Fruit fly (Drosophila melanogaster) whole organism, adult: ENCODE data around the gene CG13404.
A peak's percentile ranks its signal among the peaks of the same experiment; 100 is the strongest.

Experiments
- CG11617 ChIP-seq: fragments of 200-800 bp; sonication (Bioruptor generic); optimal IDR thresholded peaks from 2 replicates; lab custom pipeline; 2017; ENCODE audit warnings: mild to moderate bottlenecking, missing biosample characterization, missing genetic modification reagents, missing genetic modification characterization
- CG12768 ChIP-seq: fragments of 200-800 bp; sonication (Bioruptor generic); optimal IDR thresholded peaks from 2 replicates; lab custom pipeline; 2017; ENCODE audit warnings: missing biosample characterization, missing genetic modification characterization, mild to moderate bottlenecking, moderate library complexity, missing genetic modification reagents
- CG14711 ChIP-seq: fragments of 200-800 bp; sonication (Bioruptor generic); optimal IDR thresholded peaks from 2 replicates; lab custom pipeline; 2018; ENCODE audit warnings: missing biosample characterization, mild to moderate bottlenecking, missing genetic modification characterization, moderate library complexity
- CG1620 ChIP-seq: fragments of 200-800 bp; sonication (Bioruptor generic); optimal IDR thresholded peaks from 2 replicates; lab custom pipeline; 2016; ENCODE audit warnings: missing biosample characterization, missing genetic modification characterization
- CG33017 ChIP-seq: fragments of 200-800 bp; sonication (Bioruptor generic); optimal IDR thresholded peaks from 2 replicates; lab custom pipeline; 2018; ENCODE audit warnings: missing biosample characterization, mild to moderate bottlenecking, missing genetic modification characterization, moderate library complexity
- CG5204 ChIP-seq: fragments of 200-800 bp; sonication (Bioruptor generic); optimal IDR thresholded peaks from 2 replicates; lab custom pipeline; 2016; ENCODE audit warnings: missing biosample characterization, missing genetic modification characterization
- CG7045 ChIP-seq: fragments of 200-800 bp; sonication (Bioruptor generic); optimal IDR thresholded peaks from 2 replicates; lab custom pipeline; 2017; ENCODE audit warnings: missing biosample characterization, mild to moderate bottlenecking, missing genetic modification characterization
- CG7101 ChIP-seq: fragments of 200-800 bp; sonication (Bioruptor generic); optimal IDR thresholded peaks from 2 replicates; lab custom pipeline; 2018; ENCODE audit warnings: missing biosample characterization, mild to moderate bottlenecking, missing genetic modification characterization, moderate library complexity
- Clk ChIP-seq: fragments of 200-800 bp; sonication (Bioruptor generic); optimal IDR thresholded peaks from 2 replicates; lab custom pipeline; 2017; ENCODE audit warnings: missing biosample characterization, missing genetic modification characterization
- Crg-1 ChIP-seq: fragments of 200-800 bp; sonication (Bioruptor generic); optimal IDR thresholded peaks from 2 replicates; lab custom pipeline; 2016; ENCODE audit warnings: missing biosample characterization, missing genetic modification characterization
- Hr96 ChIP-seq: fragments of 200-800 bp; sonication (Bioruptor generic); optimal IDR thresholded peaks from 2 replicates; lab custom pipeline; 2016; ENCODE audit warnings: missing biosample characterization, missing genetic modification characterization
- Mnt ChIP-seq: fragments of 200-800 bp; sonication (Bioruptor generic); optimal IDR thresholded peaks from 2 replicates; lab custom pipeline; 2016; ENCODE audit warnings: missing biosample characterization, mild to moderate bottlenecking, missing genetic modification characterization
- bab1 ChIP-seq: fragments of 200-800 bp; sonication (Bioruptor generic); optimal IDR thresholded peaks from 3 replicates; lab custom pipeline; 2019; ENCODE audit warnings: missing biosample characterization, mild to moderate bottlenecking, missing genetic modification characterization, moderate library complexity
- cic ChIP-seq: fragments of 200-800 bp; sonication (Bioruptor generic); optimal IDR thresholded peaks from 2 replicates; lab custom pipeline; 2017; ENCODE audit warnings: missing biosample characterization, mild to moderate bottlenecking, missing genetic modification characterization, moderate library complexity
- cnc ChIP-seq, 2 experiments: fragments of >200 bp; optimal IDR thresholded peaks; 2 replicates each; lab custom pipeline; 2017
- kay ChIP-seq: fragments of 200-800 bp; sonication (Bioruptor generic); peaks from one replicate; lab custom pipeline; 2016; ENCODE audit warnings: missing biosample characterization, missing genetic modification characterization, borderline replicate concordance
- ovo ChIP-seq: fragments of 200-800 bp; sonication (Bioruptor generic); optimal IDR thresholded peaks from 2 replicates; lab custom pipeline; 2016; ENCODE audit warnings: missing biosample characterization, missing genetic modification characterization
- pad ChIP-seq: fragments of 200-800 bp; sonication (Bioruptor generic); optimal IDR thresholded peaks from 3 replicates; lab custom pipeline; 2017; ENCODE audit warnings: missing biosample characterization, missing genetic modification characterization, mild to moderate bottlenecking, moderate library complexity, missing genetic modification reagents
- tj ChIP-seq: fragments of 200-800 bp; sonication (Bioruptor generic); optimal IDR thresholded peaks from 3 replicates; lab custom pipeline; 2017; ENCODE audit warnings: missing biosample characterization, mild to moderate bottlenecking, missing genetic modification characterization, moderate library complexity
- toe ChIP-seq: fragments of 200-800 bp; sonication (Bioruptor generic); optimal IDR thresholded peaks from 2 replicates; lab custom pipeline; 2016; ENCODE audit warnings: missing biosample characterization, missing genetic modification characterization

The CG13404 gene

dm6 chrX:14247035-14247786, 18.8 kb downstream of the CG13404 start, which contains the start of gene mud:
mud (plus strand) TSS chrX:14247732.
- no peak for TF ChIP-seq CG11617 (GFP tag; lab: Kevin White, UChicago)
- TF ChIP-seq Hr96 = no peak
- peak; percentile 10 for TF ChIP-seq kay (GFP tag; lab: Kevin White, UChicago)
- no peak for TF ChIP-seq toe (GFP tag; lab: Kevin White, UChicago)

- TF ChIP-seq CG14711 (tag; lab: Kevin White, UChicago) = peak; percentile 44
- TF ChIP-seq CG7101 (tag; lab: Kevin White, UChicago) = peak; percentile 21
- no peak for TF ChIP-seq pad (GFP tag; lab: Kevin White, UChicago)
These were observed 22.9 kb downstream of the CG13404 start, which contains the start of gene CG32599 for dm6 chrX:14242941-14243736. CG32599 (plus strand) TSS chrX:14243686.

- no peak for TF ChIP-seq CG14711 (tag; lab: Kevin White, UChicago)
These were observed 23.6 kb downstream of the CG13404 start, which contains the start of gene mRNA-cap for dm6 chrX:14242479-14242878. mRNA-cap (minus strand) TSS chrX:14242822.

dm6 chrX:14237873-14238394, 28.1 kb downstream of the CG13404 start, which contains the start of the genes Fbxl4 and Dus2:
Fbxl4 (minus strand) TSS chrX:14237923.
Dus2 (plus strand) TSS chrX:14237988.
- TF ChIP-seq cic (no peak), Clk (GFP tag; lab: Kevin White, UChicago) (peak; percentile 63), CG7101 (tag; lab: Kevin White, UChicago) (peak; percentile 87), CG7045 (GFP tag; lab: Kevin White, UChicago) (peak; percentile 81), kay (GFP tag; lab: Kevin White, UChicago) (no peak), bab1 (GFP tag; lab: Kevin White, UChicago) (peak; percentile 92), CG14711 (tag; lab: Kevin White, UChicago) (peak; percentile 84), Hr96 (peak; percentile 93), CG33017 (tag; lab: Kevin White, UChicago) (peak; percentile 61), pad (GFP tag; lab: Kevin White, UChicago) (peak; percentile 83), ovo (GFP tag; lab: Kevin White, UChicago) (peak; percentile 79), Mnt (GFP tag; lab: Kevin White, UChicago) (peak; percentile 88), CG5204 (GFP tag; lab: Kevin White, UChicago) (no peak), cnc (optimal IDR thresholded peaks at IDR 0.05; lab: Kevin White, UChicago) (no peak), CG11617 (GFP tag; lab: Kevin White, UChicago) (peak; percentile 93), toe (GFP tag; lab: Kevin White, UChicago) (peak; percentile 91), tj (GFP tag; lab: Kevin White, UChicago) (peak; percentile 81), CG1620 (peak; percentile 94), Crg-1 (GFP tag; lab: Kevin White, UChicago) (peak; percentile 81), CG12768 (GFP tag; lab: Kevin White, UChicago) (peak; percentile 79)

dm6 chrX:14234468-14234867, 31.6 kb downstream of the CG13404 start:
- TF ChIP-seq bab1 (GFP tag; lab: Kevin White, UChicago) = no peak
- no peak for TF ChIP-seq CG7045 (GFP tag; lab: Kevin White, UChicago)
- TF ChIP-seq CG14711 (tag; lab: Kevin White, UChicago) = no peak
- TF ChIP-seq kay (GFP tag; lab: Kevin White, UChicago) = no peak
- no peak for TF ChIP-seq CG7101 (tag; lab: Kevin White, UChicago)
- no peak for TF ChIP-seq Hr96
- no peak for TF ChIP-seq Clk (GFP tag; lab: Kevin White, UChicago)
- no peak for TF ChIP-seq cnc (optimal IDR thresholded peaks at IDR 0.05; lab: Kevin White, UChicago)
- TF ChIP-seq CG12768 (GFP tag; lab: Kevin White, UChicago) = no peak
- no peak for TF ChIP-seq toe (GFP tag; lab: Kevin White, UChicago)
- no peak for TF ChIP-seq cic
- no peak for TF ChIP-seq CG11617 (GFP tag; lab: Kevin White, UChicago)
- no peak for TF ChIP-seq CG5204 (GFP tag; lab: Kevin White, UChicago)
- no peak for TF ChIP-seq Mnt (GFP tag; lab: Kevin White, UChicago)
- TF ChIP-seq tj (GFP tag; lab: Kevin White, UChicago) = no peak

- no peak for TF ChIP-seq CG5204 (GFP tag; lab: Kevin White, UChicago)
- TF ChIP-seq cnc (optimal IDR thresholded peaks at IDR 0.05; lab: Kevin White, UChicago) = no peak
- TF ChIP-seq CG1620 = no peak
- TF ChIP-seq Crg-1 (GFP tag; lab: Kevin White, UChicago) = peak; percentile 11
- TF ChIP-seq pad (GFP tag; lab: Kevin White, UChicago) = peak; percentile 30
- peak; percentile 13 for TF ChIP-seq CG33017 (tag; lab: Kevin White, UChicago)
- TF ChIP-seq CG14711 (tag; lab: Kevin White, UChicago) = peak; percentile 32
- no peak for TF ChIP-seq Clk (GFP tag; lab: Kevin White, UChicago)
- TF ChIP-seq CG11617 (GFP tag; lab: Kevin White, UChicago) = peak; percentile 58
- TF ChIP-seq ovo (GFP tag; lab: Kevin White, UChicago) = peak; percentile 17
- peak; percentile 16 for TF ChIP-seq bab1 (GFP tag; lab: Kevin White, UChicago)
- TF ChIP-seq CG12768 (GFP tag; lab: Kevin White, UChicago) = no peak
- no peak for TF ChIP-seq kay (GFP tag; lab: Kevin White, UChicago)
- TF ChIP-seq Hr96 = no peak
- TF ChIP-seq CG7101 (tag; lab: Kevin White, UChicago) = peak; percentile 58
- no peak for TF ChIP-seq CG7045 (GFP tag; lab: Kevin White, UChicago)
- TF ChIP-seq cic = no peak
- TF ChIP-seq Mnt (GFP tag; lab: Kevin White, UChicago) = peak; percentile 9
- TF ChIP-seq toe (GFP tag; lab: Kevin White, UChicago) = no peak
- peak; percentile 47 for TF ChIP-seq tj (GFP tag; lab: Kevin White, UChicago)
These were observed 32.2 kb downstream of the CG13404 start, which contains the start of gene CG42271 for dm6 chrX:14233843-14234337. CG42271 (minus strand) TSS chrX:14234066.
